Worm (Caenorhabditis elegans): Measurements from ENCODE around the gene T26C12.3.

ce11 chrIV:3299229-3299628 lies 26.0 kb upstream of the T26C12.3 start:
- TF ChIP-seq lin-39 (tag; optimal IDR thresholded peaks at IDR 0.05) (no peak), dpl-1 (GFP tag; optimal IDR thresholded peaks at IDR 0.05) (no peak), fos-1 (tag; optimal IDR thresholded peaks at IDR 0.05) (no peak), aly-2 (tag; optimal IDR thresholded peaks at IDR 0.05) (no peak), snpc-1.2 (GFP tag; IDR thresholded peaks at IDR 0.05) (no peak), T26A8.4 (GFP tag; IDR thresholded peaks at IDR 0.05) (no peak)
